Fruit fly (Drosophila melanogaster): Measurements from ENCODE around the gene RpS17.

DNA sequence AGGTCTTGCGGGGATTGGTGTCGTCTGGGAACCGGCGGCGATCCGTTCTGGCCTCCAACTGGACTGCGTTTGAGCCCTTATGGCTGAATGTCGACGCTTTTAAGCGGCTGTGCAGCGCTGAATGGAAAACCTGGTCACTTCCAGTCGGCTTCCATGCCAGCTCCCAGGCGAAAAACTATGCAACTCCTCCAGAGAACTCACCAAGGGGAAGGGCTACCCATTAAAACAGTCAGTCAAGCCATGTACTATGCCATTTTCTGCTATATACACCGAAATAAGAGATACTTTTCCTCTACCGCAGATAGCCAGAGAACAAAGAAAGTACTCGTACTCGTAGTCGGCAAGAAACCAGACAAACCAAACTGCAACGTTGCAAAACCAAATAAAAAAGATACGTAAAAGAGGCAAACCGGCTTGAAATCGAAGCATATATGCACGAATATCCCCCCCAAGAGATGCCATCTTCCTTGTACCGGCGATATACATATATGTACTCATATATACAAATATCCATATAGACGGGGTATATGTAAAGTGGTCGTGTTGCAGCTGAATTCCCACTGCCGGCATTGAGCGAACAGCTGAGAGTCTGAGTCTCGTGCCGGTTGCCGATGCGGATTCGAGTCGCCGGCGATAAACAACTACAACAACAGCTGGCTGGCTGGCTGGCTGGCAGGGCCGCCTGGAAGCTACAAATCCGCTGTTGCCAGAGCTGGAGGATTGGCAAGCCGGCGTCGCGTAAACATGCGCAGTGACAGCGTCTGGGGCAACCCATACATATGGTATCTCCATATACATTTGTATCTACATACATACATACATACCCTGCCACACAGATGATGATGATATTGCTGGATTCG, 49.9 kb downstream of the RpS17 start, which contains the start of gene Hsp67Ba:
- TF ChIP-seq CG17806 (tag; optimal IDR thresholded peaks at IDR 0.05) = no peak
- TF ChIP-seq CG8159 (tag; optimal IDR thresholded peaks at IDR 0.05) = no peak
- no peak for TF ChIP-seq CG34367 (tag; optimal IDR thresholded peaks at IDR 0.05)

All from whole organism, pupa.